Worm (Caenorhabditis elegans) whole organism, L2 larva: ENCODE measurements around the gene srh-74.

Experiments used
- C34F6.9 ChIP-seq: fragments of 150-350 bp; optimal IDR thresholded peaks from 2 replicates; lab custom pipeline; 2014; ENCODE audit warnings: missing biosample characterization, missing genetic modification characterization
- F13H6.1 ChIP-seq: sonication (generic microtip); optimal IDR thresholded peaks from 2 replicates; lab custom pipeline; 2016; ENCODE audit warnings: missing genetic modification characterization, missing compliant biosample characterization
- R02D3.7 ChIP-seq: fragments of 150-350 bp; optimal IDR thresholded peaks from 2 replicates; lab custom pipeline; 2014; ENCODE audit warnings: missing biosample characterization, missing genetic modification characterization
- Y55F3AM.14 ChIP-seq: fragments of 200-800 bp; sonication (Bioruptor generic); optimal IDR thresholded peaks from 2 replicates; lab custom pipeline; 2018; ENCODE audit warnings: mild to moderate bottlenecking, missing genetic modification characterization, missing compliant biosample characterization
- ZK546.5 ChIP-seq: sonication (generic microtip); optimal IDR thresholded peaks from 2 replicates; lab custom pipeline; 2017; ENCODE audit warnings: missing biosample characterization, missing genetic modification characterization
- alr-1 ChIP-seq: fragments of 150-350 bp; optimal IDR thresholded peaks from 2 replicates; lab custom pipeline; 2014; ENCODE audit warnings: missing biosample characterization, missing genetic modification characterization
- aly-2 ChIP-seq: fragments of 150-350 bp; optimal IDR thresholded peaks from 2 replicates; lab custom pipeline; 2014; ENCODE audit warnings: missing biosample characterization, missing genetic modification characterization
- ama-1 ChIP-seq: fragments of 150-350 bp; optimal IDR thresholded peaks from 2 replicates; lab custom pipeline; 2018; ENCODE audit warnings: inconsistent platforms
- blmp-1 ChIP-seq: sonication (generic microtip); optimal IDR thresholded peaks from 2 replicates; lab custom pipeline; 2017; ENCODE audit warnings: missing genetic modification characterization, mild to moderate bottlenecking, missing compliant biosample characterization, antibody characterized with exemption, moderate library complexity; ENCODE audit not compliant: insufficient read depth
- ceh-16 ChIP-seq: fragments of 150-350 bp; optimal IDR thresholded peaks from 2 replicates; lab custom pipeline; 2014; ENCODE audit warnings: missing biosample characterization, missing genetic modification characterization
- ceh-82 ChIP-seq: fragments of 150-350 bp; optimal IDR thresholded peaks from 2 replicates; lab custom pipeline; 2014; ENCODE audit warnings: missing biosample characterization, missing genetic modification characterization
- crh-2 ChIP-seq: sonication (generic microtip); optimal IDR thresholded peaks from 2 replicates; lab custom pipeline; 2017; ENCODE audit warnings: missing biosample characterization, missing genetic modification characterization
- dmd-4 ChIP-seq: sonication (generic microtip); optimal IDR thresholded peaks from 2 replicates; lab custom pipeline; 2017; ENCODE audit warnings: missing biosample characterization, missing genetic modification characterization
- egl-27 ChIP-seq: sonication (generic microtip); optimal IDR thresholded peaks from 3 replicates; lab custom pipeline; 2017; ENCODE audit warnings: missing biosample characterization, missing genetic modification reagents, missing genetic modification characterization
- elt-1 ChIP-seq: fragments of 150-350 bp; optimal IDR thresholded peaks from 2 replicates; lab custom pipeline; 2014; ENCODE audit warnings: missing biosample characterization, missing genetic modification characterization
- elt-3 ChIP-seq: sonication (generic microtip); optimal IDR thresholded peaks from 2 replicates; lab custom pipeline; 2017; ENCODE audit warnings: missing biosample characterization, missing genetic modification characterization
- fos-1 ChIP-seq: fragments of 150-350 bp; optimal IDR thresholded peaks from 2 replicates; lab custom pipeline; 2014; ENCODE audit warnings: missing biosample characterization, missing genetic modification characterization
- gmeb-1 ChIP-seq: fragments of 150-350 bp; optimal IDR thresholded peaks from 2 replicates; lab custom pipeline; 2014; ENCODE audit warnings: missing biosample characterization, missing genetic modification characterization
- lin-11 ChIP-seq: fragments of 150-350 bp; sonication (generic microtip); optimal IDR thresholded peaks from 2 replicates; lab custom pipeline; 2014; ENCODE audit warnings: missing biosample characterization, missing genetic modification characterization, inconsistent platforms, mixed read lengths
- lin-13 ChIP-seq: fragments of 150-350 bp; optimal IDR thresholded peaks from 2 replicates; lab custom pipeline; 2014; ENCODE audit warnings: missing biosample characterization, missing genetic modification reagents, missing genetic modification characterization
- lin-39 ChIP-seq: fragments of 150-350 bp; optimal IDR thresholded peaks from 2 replicates; lab custom pipeline; 2014; ENCODE audit warnings: missing biosample characterization, missing genetic modification reagents, missing genetic modification characterization
- lsy-2 ChIP-seq, 2 experiments: fragments of 150-350 bp in 1 of 2; sonication (generic microtip) in 1 of 2; optimal IDR thresholded peaks; 2 replicates each; lab custom pipeline; 2014 to 2017; ENCODE audit warnings: missing biosample characterization in 2 of 2, missing genetic modification characterization in 2 of 2
- mab-5 ChIP-seq: fragments of 150-350 bp; optimal IDR thresholded peaks from 2 replicates; lab custom pipeline; 2014; ENCODE audit warnings: missing biosample characterization, missing genetic modification characterization
- mbf-1 ChIP-seq: sonication (generic microtip); optimal IDR thresholded peaks from 2 replicates; lab custom pipeline; 2017; ENCODE audit warnings: missing biosample characterization, missing genetic modification characterization
- mdl-1 ChIP-seq, 2 experiments: fragments of 150-350 bp in 1 of 2; sonication (generic microtip) in 1 of 2; optimal IDR thresholded peaks; 2 replicates each; lab custom pipeline; 2017; ENCODE audit warnings: missing biosample characterization in 2 of 2, missing genetic modification characterization in 2 of 2
- nhr-10 ChIP-seq: sonication (generic microtip); optimal IDR thresholded peaks from 2 replicates; lab custom pipeline; 2017; ENCODE audit warnings: missing biosample characterization, missing genetic modification characterization
- nhr-11 ChIP-seq: fragments of 150-350 bp; optimal IDR thresholded peaks from 2 replicates; lab custom pipeline; 2014; ENCODE audit warnings: missing biosample characterization, missing genetic modification characterization
- nhr-12 ChIP-seq: fragments of 150-350 bp; optimal IDR thresholded peaks from 2 replicates; lab custom pipeline; 2014; ENCODE audit warnings: missing biosample characterization, missing genetic modification characterization
- nhr-129 ChIP-seq: fragments of 150-350 bp; optimal IDR thresholded peaks from 2 replicates; lab custom pipeline; 2014; ENCODE audit warnings: missing biosample characterization, missing genetic modification characterization
- nhr-21 ChIP-seq: fragments of 150-350 bp; optimal IDR thresholded peaks from 2 replicates; lab custom pipeline; 2014; ENCODE audit warnings: missing biosample characterization, missing genetic modification characterization
- nhr-23 ChIP-seq: fragments of 150-350 bp; optimal IDR thresholded peaks from 2 replicates; lab custom pipeline; 2014; ENCODE audit warnings: missing biosample characterization, missing genetic modification reagents, missing genetic modification characterization
- nhr-237 ChIP-seq: fragments of 150-350 bp; optimal IDR thresholded peaks from 2 replicates; lab custom pipeline; 2014; ENCODE audit warnings: missing biosample characterization, missing genetic modification characterization
- nhr-25 ChIP-seq: fragments of 150-350 bp; sonication (generic microtip); optimal IDR thresholded peaks from 3 replicates; lab custom pipeline; 2014; ENCODE audit warnings: missing biosample characterization, missing genetic modification characterization
- nhr-6 ChIP-seq: fragments of 150-350 bp; optimal IDR thresholded peaks from 2 replicates; lab custom pipeline; 2014; ENCODE audit warnings: missing biosample characterization, missing genetic modification characterization
- nhr-77 ChIP-seq: fragments of 150-350 bp; optimal IDR thresholded peaks from 2 replicates; lab custom pipeline; 2014; ENCODE audit warnings: missing biosample characterization, missing genetic modification characterization
- peb-1 ChIP-seq: fragments of 150-350 bp; optimal IDR thresholded peaks from 2 replicates; lab custom pipeline; 2014; ENCODE audit warnings: missing biosample characterization, missing genetic modification characterization
- sem-4 ChIP-seq: fragments of 150-350 bp; optimal IDR thresholded peaks from 2 replicates; lab custom pipeline; 2014; ENCODE audit warnings: missing biosample characterization, missing genetic modification reagents, missing genetic modification characterization
- skn-1 ChIP-seq: sonication (generic microtip); optimal IDR thresholded peaks from 2 replicates; lab custom pipeline; 2017; ENCODE audit warnings: missing biosample characterization, missing genetic modification characterization
- sma-3 ChIP-seq: sonication (generic microtip); optimal IDR thresholded peaks from 2 replicates; lab custom pipeline; 2016; ENCODE audit warnings: missing genetic modification reagents, missing genetic modification characterization, missing compliant biosample characterization
- sma-9 ChIP-seq, 2 experiments: fragments of 150-350 bp in 1 of 2; sonication (generic microtip) in 1 of 2; optimal IDR thresholded peaks; 2 replicates each; lab custom pipeline; 2014 to 2016; ENCODE audit warnings: missing genetic modification characterization in 2 of 2, mild to moderate bottlenecking in 1 of 2, missing biosample characterization in 1 of 2, missing compliant biosample characterization in 1 of 2, missing genetic modification reagents in 1 of 2, moderate library complexity in 1 of 2
- snpc-4 ChIP-seq: fragments of 150-350 bp; optimal IDR thresholded peaks from 2 replicates; lab custom pipeline; 2014; ENCODE audit warnings: missing biosample characterization, missing genetic modification characterization
- unc-39 ChIP-seq: fragments of 150-350 bp; optimal IDR thresholded peaks from 2 replicates; lab custom pipeline; 2014; ENCODE audit warnings: missing biosample characterization, missing genetic modification characterization
- unc-55 ChIP-seq: fragments of 150-350 bp; sonication (generic microtip); optimal IDR thresholded peaks from 3 replicates; lab custom pipeline; 2014; ENCODE audit warnings: missing biosample characterization, missing genetic modification reagents, missing genetic modification characterization
- unc-62 ChIP-seq: fragments of 150-350 bp; optimal IDR thresholded peaks from 2 replicates; lab custom pipeline; 2014; ENCODE audit warnings: missing biosample characterization, missing genetic modification reagents, missing genetic modification characterization
- zag-1 ChIP-seq: fragments of 150-350 bp; optimal IDR thresholded peaks from 2 replicates; lab custom pipeline; 2014; ENCODE audit warnings: missing biosample characterization, missing genetic modification characterization
- ztf-1 ChIP-seq: fragments of 200-800 bp; sonication (Bioruptor generic); conservative IDR thresholded peaks from 2 replicates; pipeline ENCODE4 v1.3.6; 2022; ENCODE audit warnings: missing genetic modification characterization, missing compliant biosample characterization
- ztf-11 ChIP-seq: sonication (generic microtip); optimal IDR thresholded peaks from 2 replicates; lab custom pipeline; 2017; ENCODE audit warnings: missing biosample characterization, missing genetic modification characterization
- ztf-4 ChIP-seq: fragments of 150-350 bp; optimal IDR thresholded peaks from 2 replicates; lab custom pipeline; 2014; ENCODE audit warnings: missing biosample characterization, missing genetic modification characterization

Gene srh-74

ce11 chrV:11039379-11039954, 9.1 kb downstream of the srh-74 start, which contains the start of gene pak-2:
pak-2 (minus strand) TSS chrV:11039429.
- no peak for TF ChIP-seq alr-1 (tag; lab: Kevin White, UChicago)
- TF ChIP-seq lin-39 (tag; lab: Kevin White, UChicago), result no peak
- peak; percentile 38 to 85 for TF ChIP-seq lsy-2 (tag; optimal IDR thresholded peaks at IDR 0.05; lab: Kevin White, UChicago)
- no peak for TF ChIP-seq ztf-1 (GFP tag; lab: Robert Waterston, UW)
- TF ChIP-seq lin-11 (tag; lab: Kevin White, UChicago), result no peak
- no peak for TF ChIP-seq snpc-4 (tag; lab: Kevin White, UChicago)
- peak; percentile 93 for TF ChIP-seq C34F6.9 (tag; lab: Kevin White, UChicago)
- TF ChIP-seq mbf-1 (tag; lab: Kevin White, UChicago), result no peak
- no peak for TF ChIP-seq elt-1
- no peak for TF ChIP-seq mdl-1 (tag; optimal IDR thresholded peaks at IDR 0.05; lab: Kevin White, UChicago)
- peak; percentile 74 for TF ChIP-seq crh-2 (tag; lab: Kevin White, UChicago)
- no peak for TF ChIP-seq nhr-77 (tag; lab: Kevin White, UChicago)
- TF ChIP-seq egl-27 (tag; lab: Kevin White, UChicago), result peak; percentile 55
- peak; percentile 45 for TF ChIP-seq sem-4 (tag; lab: Kevin White, UChicago)
- TF ChIP-seq ceh-82, result no peak
- no peak for TF ChIP-seq unc-62 (GFP tag; lab: Kevin White, UChicago)
- TF ChIP-seq nhr-11 (tag; lab: Kevin White, UChicago), result no peak
- TF ChIP-seq ztf-11, result no peak
- TF ChIP-seq blmp-1 (tag; lab: Kevin White, UChicago), result peak; percentile 39
- no peak for TF ChIP-seq skn-1 (tag; lab: Kevin White, UChicago)
- TF ChIP-seq mab-5 (tag; lab: Kevin White, UChicago), result no peak
- peak; percentile 12 for TF ChIP-seq zag-1 (tag; lab: Kevin White, UChicago)
- TF ChIP-seq fos-1 (tag; lab: Kevin White, UChicago), result peak; percentile 76
- TF ChIP-seq peb-1 (tag; lab: Kevin White, UChicago), result no peak
- no peak for TF ChIP-seq dmd-4 (tag; lab: Kevin White, UChicago)
- TF ChIP-seq R02D3.7 (tag; lab: Kevin White, UChicago), result no peak
- TF ChIP-seq Y55F3AM.14 (GFP tag; lab: Kevin White, UChicago), result peak; percentile 37
- peak; percentile 95 for TF ChIP-seq unc-55 (GFP tag; lab: Kevin White, UChicago)
- TF ChIP-seq unc-39, result no peak
- no peak for TF ChIP-seq ama-1 (lab: Kevin White, UChicago)
- TF ChIP-seq lin-13, result peak; percentile 84
- TF ChIP-seq nhr-25 (tag; lab: Kevin White, UChicago), result peak; percentile 76
- no peak for TF ChIP-seq nhr-23 (tag; lab: Kevin White, UChicago)
- no peak for TF ChIP-seq nhr-237
- TF ChIP-seq ZK546.5, result no peak
- TF ChIP-seq nhr-129 (tag; lab: Kevin White, UChicago), result peak; percentile 90
- TF ChIP-seq elt-3 (tag; lab: Kevin White, UChicago), result no peak
- TF ChIP-seq aly-2 (tag; lab: Kevin White, UChicago), result no peak
- TF ChIP-seq nhr-21 (tag; lab: Kevin White, UChicago), result peak; percentile 39
- peak; percentile 81 for TF ChIP-seq F13H6.1 (tag; lab: Kevin White, UChicago)
- peak; percentile 62 for TF ChIP-seq sma-9 (GFP tag; optimal IDR thresholded peaks at IDR 0.05; lab: Kevin White, UChicago)
- TF ChIP-seq sma-9 (tag; optimal IDR thresholded peaks at IDR 0.05; lab: Kevin White, UChicago), result no peak
- TF ChIP-seq ceh-16 (tag; lab: Kevin White, UChicago), result no peak
- TF ChIP-seq nhr-12 (tag; lab: Kevin White, UChicago), result no peak
- TF ChIP-seq ztf-4, result no peak
- TF ChIP-seq gmeb-1, result peak; percentile 69
- TF ChIP-seq sma-3 (GFP tag; lab: Kevin White, UChicago), result peak; percentile 93
- no peak for TF ChIP-seq nhr-10 (tag; lab: Kevin White, UChicago)
- peak; percentile 75 for TF ChIP-seq nhr-6 (tag; lab: Kevin White, UChicago)
